Worm (Caenorhabditis elegans): Measurements from ENCODE around the gene dpy-7.

DNA sequence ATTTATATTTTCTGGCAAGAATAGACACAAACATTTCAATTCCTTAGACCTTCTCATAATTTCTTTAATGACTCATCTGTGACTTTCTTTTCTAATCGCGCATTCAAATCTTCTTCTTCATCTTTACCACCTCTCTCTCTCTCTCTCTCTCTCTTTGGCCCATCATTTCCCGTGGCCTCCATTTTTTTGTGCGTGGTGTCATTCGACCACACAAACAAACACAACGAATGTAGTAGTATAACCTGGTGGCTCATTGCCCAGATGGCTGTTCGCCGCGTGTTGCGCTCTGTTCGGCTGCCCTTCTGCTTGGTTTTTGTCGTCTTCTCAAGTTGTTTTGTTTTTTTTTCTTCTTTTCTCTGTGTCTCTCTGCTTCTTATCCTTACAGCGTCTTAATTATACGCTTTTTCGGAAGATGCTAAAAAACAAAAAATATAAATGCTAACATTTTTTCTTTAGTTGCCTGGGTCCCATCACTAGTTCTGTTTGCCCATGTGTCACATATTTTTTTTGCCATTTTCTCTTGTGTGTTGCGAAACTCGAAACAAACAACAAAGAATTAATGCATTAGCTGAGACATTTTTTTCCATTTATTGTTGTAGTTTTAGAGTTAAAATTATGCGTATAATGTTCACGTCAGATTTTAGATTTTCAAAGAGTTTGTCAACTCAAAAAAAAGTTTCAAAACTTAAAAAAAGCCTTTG is 40.0 kb upstream of the dpy-7 start:
- TF ChIP-seq ref-1 (GFP tag; conservative IDR thresholded peaks at IDR 0.05) = no peak
- TF ChIP-seq ztf-23 (GFP tag; IDR thresholded peaks at IDR 0.05) = no peak
- TF ChIP-seq klf-2 (GFP tag; conservative IDR thresholded peaks at IDR 0.05) = no peak
- TF ChIP-seq ztf-29 (GFP tag; IDR thresholded peaks at IDR 0.05) = no peak
- TF ChIP-seq cog-1 (tag; optimal IDR thresholded peaks at IDR 0.05) = no peak
- TF ChIP-seq med-1 (GFP tag; optimal IDR thresholded peaks at IDR 0.05; ENCODE audit: insufficient read depth) = no peak
- no peak for TF ChIP-seq tab-1 (GFP tag; IDR thresholded peaks at IDR 0.05)
- no peak for TF ChIP-seq flt-1 (GFP tag; IDR thresholded peaks at IDR 0.05)
- TF ChIP-seq T22C8.4 (GFP tag; IDR thresholded peaks at IDR 0.05) = no peak
